Worm (Caenorhabditis elegans): ENCODE results near the gene hpx-2.

Gene hpx-2

ce11 chrV:13869551-13869950 is 19.3 kb downstream of the hpx-2 start:
- TF ChIP-seq nhr-11 (tag; optimal IDR thresholded peaks at IDR 0.05) (peak; percentile 98), fos-1 (tag; optimal IDR thresholded peaks at IDR 0.05) (no peak), aly-2 (tag; optimal IDR thresholded peaks at IDR 0.05) (no peak), nhr-76 (tag; optimal IDR thresholded peaks at IDR 0.05) (no peak), ama-1 (optimal IDR thresholded peaks at IDR 0.05) (no peak), nhr-25 (tag; optimal IDR thresholded peaks at IDR 0.05) (no peak), pqm-1 (tag; optimal IDR thresholded peaks at IDR 0.05) (peak; percentile 2), ceh-28 (tag; optimal IDR thresholded peaks at IDR 0.05) (no peak)

- TF ChIP-seq nhr-23 (tag; optimal IDR thresholded peaks at IDR 0.05) (no peak), ceh-16 (tag; optimal IDR thresholded peaks at IDR 0.05) (no peak), mml-1 (tag; optimal IDR thresholded peaks at IDR 0.05) (no peak), nhr-76 (tag; optimal IDR thresholded peaks at IDR 0.05) (no peak), nfya-1 (tag; optimal IDR thresholded peaks at IDR 0.05; ENCODE audit: insufficient read depth) (no peak), nhr-43 (tag; optimal IDR thresholded peaks at IDR 0.05; ENCODE audit: poor library complexity, severe bottlenecking) (no peak), ztf-11 (tag; optimal IDR thresholded peaks at IDR 0.05) (no peak), unc-62 (GFP tag; optimal IDR thresholded peaks at IDR 0.05) (no peak), egl-5 (tag; optimal IDR thresholded peaks at IDR 0.05) (no peak), tbx-2 (tag; optimal IDR thresholded peaks at IDR 0.05) (no peak), fos-1 (tag; optimal IDR thresholded peaks at IDR 0.05) (no peak), snpc-4 (tag; optimal IDR thresholded peaks at IDR 0.05) (no peak), ZK546.5 (tag; optimal IDR thresholded peaks at IDR 0.05) (no peak), nhr-25 (tag; optimal IDR thresholded peaks at IDR 0.05) (no peak), nhr-28 (tag; optimal IDR thresholded peaks at IDR 0.05) (no peak), lin-15B (tag; optimal IDR thresholded peaks at IDR 0.05) (no peak), fkh-2 (tag; optimal IDR thresholded peaks at IDR 0.05) (no peak)
These were observed 22.6 kb downstream of the hpx-2 start, which contains the start of gene cpt-5 for ce11 chrV:13872895-13873294. cpt-5 (plus strand) TSS chrV:13873195.

ce11 chrV:13873323-13873722 is 23.1 kb downstream of the hpx-2 start:
- TF ChIP-seq jun-1 (tag; optimal IDR thresholded peaks at IDR 0.05) (no peak), nhr-237 (tag; optimal IDR thresholded peaks at IDR 0.05) (no peak), ztf-4 (tag; optimal IDR thresholded peaks at IDR 0.05) (no peak), ZK546.5 (tag; optimal IDR thresholded peaks at IDR 0.05) (no peak), egl-5 (tag; optimal IDR thresholded peaks at IDR 0.05) (no peak), mml-1 (tag; optimal IDR thresholded peaks at IDR 0.05) (no peak)

ce11 chrV:13876529-13876928 is 26.3 kb downstream of the hpx-2 start, which contains the start of gene T22G5.1:
T22G5.1 (plus strand) TSS chrV:13876829.
- TF ChIP-seq nhr-76 (tag; optimal IDR thresholded peaks at IDR 0.05) (no peak), lin-15B (tag; optimal IDR thresholded peaks at IDR 0.05) (no peak), jun-1 (tag; optimal IDR thresholded peaks at IDR 0.05) (no peak), elt-2 (tag; optimal IDR thresholded peaks at IDR 0.05) (no peak), nhr-237 (tag; optimal IDR thresholded peaks at IDR 0.05) (no peak), unc-62 (GFP tag; optimal IDR thresholded peaks at IDR 0.05) (no peak), pqm-1 (tag; optimal IDR thresholded peaks at IDR 0.05) (no peak), nhr-25 (tag; optimal IDR thresholded peaks at IDR 0.05) (no peak), R02D3.7 (tag; optimal IDR thresholded peaks at IDR 0.05) (no peak), ceh-28 (tag; optimal IDR thresholded peaks at IDR 0.05) (no peak), nhr-43 (tag; optimal IDR thresholded peaks at IDR 0.05; ENCODE audit: poor library complexity, severe bottlenecking) (no peak), daf-12 (tag; optimal IDR thresholded peaks at IDR 0.05) (no peak), fos-1 (tag; optimal IDR thresholded peaks at IDR 0.05) (no peak)

ce11 chrV:13878226-13878625 is 28.0 kb downstream of the hpx-2 start:
- TF ChIP-seq fkh-10 (GFP tag; optimal IDR thresholded peaks at IDR 0.05) (no peak), nhr-77 (tag; optimal IDR thresholded peaks at IDR 0.05) (no peak), pqm-1 (tag; optimal IDR thresholded peaks at IDR 0.05) (peak; percentile 93), egl-5 (tag; optimal IDR thresholded peaks at IDR 0.05) (no peak), lin-15B (tag; optimal IDR thresholded peaks at IDR 0.05) (peak; percentile 14), ama-1 (optimal IDR thresholded peaks at IDR 0.05) (no peak), nhr-76 (tag; optimal IDR thresholded peaks at IDR 0.05) (no peak), ceh-9 (tag; optimal IDR thresholded peaks at IDR 0.05) (no peak), ceh-82 (tag; optimal IDR thresholded peaks at IDR 0.05) (no peak), jun-1 (tag; optimal IDR thresholded peaks at IDR 0.05) (peak; percentile 11), elt-2 (tag; optimal IDR thresholded peaks at IDR 0.05) (peak; percentile 86), lsy-12 (tag; optimal IDR thresholded peaks at IDR 0.05) (no peak)

Measured in whole organism, L3 larva.